Worm (Caenorhabditis elegans) whole organism, L4 larva: ENCODE results near the gene F08G12.3.

ENCODE experiments used
- D1046.2 ChIP-seq: fragments of 200-800 bp; sonication (Bioruptor generic); IDR thresholded peaks from 2 replicates; pipeline ENCODE4 v1.3.6; 2022; ENCODE audit warnings: missing genetic modification characterization, missing compliant biosample characterization
- F26F4.8 ChIP-seq: fragments of 200-800 bp; sonication (Bioruptor generic); conservative IDR thresholded peaks from 2 replicates; pipeline ENCODE4 v1.3.6; 2022; ENCODE audit warnings: missing genetic modification characterization, missing compliant biosample characterization
- T20F7.1 ChIP-seq: fragments of 200-800 bp; sonication (Bioruptor generic); optimal IDR thresholded peaks from 2 replicates; lab custom pipeline; 2018; ENCODE audit warnings: mild to moderate bottlenecking, missing genetic modification characterization, missing compliant biosample characterization
- T26A8.4 ChIP-seq: fragments of 200-800 bp; sonication (Bioruptor generic); IDR thresholded peaks from 2 replicates; pipeline ENCODE4 v1.3.6; 2022; ENCODE audit warnings: missing genetic modification characterization, missing compliant biosample characterization
- aha-1 ChIP-seq: fragments of 150-350 bp; peaks from one replicate; lab custom pipeline; 2014; ENCODE audit warnings: missing biosample characterization, missing genetic modification characterization
- arid-1 ChIP-seq: fragments of 200-800 bp; sonication (Bioruptor generic); conservative IDR thresholded peaks from 2 replicates; pipeline ENCODE4 v1.3.6; 2022; ENCODE audit warnings: missing genetic modification reagents, missing genetic modification characterization, missing compliant biosample characterization
- ceh-32 ChIP-seq: sonication (generic microtip); optimal IDR thresholded peaks from 2 replicates; lab custom pipeline; 2016; ENCODE audit warnings: mild to moderate bottlenecking, missing genetic modification characterization, missing compliant biosample characterization; ENCODE audit not compliant: poor library complexity
- daf-16 ChIP-seq, 3 experiments: sonication (generic microtip); optimal IDR thresholded peaks; 2 replicates each; lab custom pipeline; 2016 to 2017; ENCODE audit warnings: missing genetic modification characterization in 3 of 3, missing genetic modification reagents in 3 of 3, mild to moderate bottlenecking in 2 of 3, missing compliant biosample characterization in 2 of 3, missing biosample characterization in 1 of 3, moderate library complexity in 1 of 3
- daf-8 ChIP-seq: fragments of 200-800 bp; sonication (Bioruptor generic); IDR thresholded peaks from 2 replicates; pipeline ENCODE4 v1.3.6; 2022; ENCODE audit warnings: missing genetic modification characterization, missing compliant biosample characterization
- dmd-6 ChIP-seq: fragments of 200-800 bp; sonication (Bioruptor generic); IDR thresholded peaks from 2 replicates; pipeline ENCODE4 v1.3.6; 2022; ENCODE audit warnings: missing genetic modification reagents, missing genetic modification characterization, missing compliant biosample characterization
- dpl-1 ChIP-seq: fragments of 150-350 bp; optimal IDR thresholded peaks from 2 replicates; lab custom pipeline; 2014; ENCODE audit warnings: missing biosample characterization, missing genetic modification reagents, missing genetic modification characterization
- dve-1 ChIP-seq: sonication (generic microtip); optimal IDR thresholded peaks from 2 replicates; lab custom pipeline; 2017; ENCODE audit warnings: antibody characterized with exemption, mild to moderate bottlenecking, missing genetic modification characterization, missing compliant biosample characterization; ENCODE audit not compliant: insufficient read depth
- egl-43 ChIP-seq: fragments of 200-800 bp; sonication (Bioruptor generic); IDR thresholded peaks from 2 replicates; pipeline ENCODE4 v1.3.6; 2022; ENCODE audit warnings: missing genetic modification reagents, missing genetic modification characterization, missing compliant biosample characterization
- fkh-10 ChIP-seq: fragments of 150-350 bp; optimal IDR thresholded peaks from 2 replicates; lab custom pipeline; 2014; ENCODE audit warnings: missing biosample characterization, missing genetic modification reagents, missing genetic modification characterization
- hif-1 ChIP-seq, 2 experiments: sonication (generic microtip); optimal IDR thresholded peaks; 2 replicates each; lab custom pipeline; 2016 to 2017; ENCODE audit warnings: missing compliant biosample characterization in 2 of 2, missing genetic modification characterization in 2 of 2, missing genetic modification reagents in 2 of 2, missing genotype in 2 of 2, mild to moderate bottlenecking in 1 of 2
- hlh-11 ChIP-seq: fragments of 200-800 bp; sonication (Bioruptor generic); optimal IDR thresholded peaks from 2 replicates; lab custom pipeline; 2018; ENCODE audit warnings: mild to moderate bottlenecking, missing genetic modification characterization, missing compliant biosample characterization
- hmg-1.1 ChIP-seq: fragments of 200-800 bp; sonication (Bioruptor generic); IDR thresholded peaks from 2 replicates; pipeline ENCODE4 v1.3.6; 2022; ENCODE audit warnings: missing genetic modification reagents, missing genetic modification characterization, missing compliant biosample characterization
- lin-13 ChIP-seq: fragments of 150-350 bp; optimal IDR thresholded peaks from 2 replicates; lab custom pipeline; 2014; ENCODE audit warnings: missing biosample characterization, missing genetic modification reagents, missing genetic modification characterization
- lin-29 ChIP-seq: fragments of 200-800 bp; sonication (Bioruptor generic); IDR thresholded peaks from 2 replicates; pipeline ENCODE4 v1.3.6; 2022; ENCODE audit warnings: missing genetic modification reagents, missing genetic modification characterization, missing compliant biosample characterization
- lin-38 ChIP-seq: fragments of 200-800 bp; sonication (Bioruptor generic); IDR thresholded peaks from 2 replicates; pipeline ENCODE4 v1.3.6; 2022; ENCODE audit warnings: missing genetic modification reagents, missing genetic modification characterization, missing compliant biosample characterization
- lir-3 ChIP-seq: sonication (generic microtip); optimal IDR thresholded peaks from 2 replicates; lab custom pipeline; 2016; ENCODE audit warnings: mild to moderate bottlenecking, missing genetic modification characterization, missing compliant biosample characterization
- lsy-2 ChIP-seq, 2 experiments: fragments of 150-350 bp in 1 of 2; sonication (generic microtip) in 1 of 2; optimal IDR thresholded peaks; 2 replicates each; lab custom pipeline; 2014 to 2017; ENCODE audit warnings: missing biosample characterization in 2 of 2, missing genetic modification characterization in 2 of 2
- mdl-1 ChIP-seq, 2 experiments: fragments of 150-350 bp in 1 of 2; sonication (generic microtip) in 1 of 2; optimal IDR thresholded peaks; 2 replicates each; lab custom pipeline; 2014 to 2017; ENCODE audit warnings: missing biosample characterization in 2 of 2, missing genetic modification characterization in 2 of 2
- mes-2 ChIP-seq: sonication (generic microtip); optimal IDR thresholded peaks from 2 replicates; lab custom pipeline; 2016; ENCODE audit warnings: missing genotype, mild to moderate bottlenecking, missing genetic modification characterization, missing compliant biosample characterization; ENCODE audit not compliant: poor library complexity, severe bottlenecking
- mxl-2 ChIP-seq: fragments of 200-800 bp; sonication (Bioruptor generic); conservative IDR thresholded peaks from 2 replicates; pipeline ENCODE4 v1.3.6; 2022; ENCODE audit warnings: missing genetic modification reagents, missing genetic modification characterization, missing compliant biosample characterization
- mxl-3 ChIP-seq: fragments of 200-800 bp; sonication (Bioruptor generic); optimal IDR thresholded peaks from 2 replicates; lab custom pipeline; 2018; ENCODE audit warnings: mild to moderate bottlenecking, missing genetic modification characterization, missing compliant biosample characterization
- nhr-102 ChIP-seq: sonication (generic microtip); optimal IDR thresholded peaks from 2 replicates; lab custom pipeline; 2016; ENCODE audit warnings: mild to moderate bottlenecking, missing genetic modification characterization, moderate library complexity, missing compliant biosample characterization
- nhr-11 ChIP-seq: fragments of 150-350 bp; optimal IDR thresholded peaks from 2 replicates; lab custom pipeline; 2014; ENCODE audit warnings: missing biosample characterization, missing genetic modification characterization
- nhr-111 ChIP-seq: fragments of 200-800 bp; sonication (Bioruptor generic); optimal IDR thresholded peaks from 2 replicates; lab custom pipeline; 2018; ENCODE audit warnings: mild to moderate bottlenecking, missing genetic modification characterization, missing compliant biosample characterization
- nhr-25 ChIP-seq: sonication (generic microtip); optimal IDR thresholded peaks from 2 replicates; lab custom pipeline; 2017; ENCODE audit warnings: missing genetic modification characterization, mild to moderate bottlenecking, missing compliant biosample characterization, antibody characterized with exemption, moderate library complexity, borderline replicate concordance; ENCODE audit not compliant: insufficient read depth
- nhr-28 ChIP-seq: fragments of 150-350 bp; optimal IDR thresholded peaks from 2 replicates; lab custom pipeline; 2014; ENCODE audit warnings: missing biosample characterization, missing genetic modification characterization
- nhr-48 ChIP-seq: sonication (generic microtip); optimal IDR thresholded peaks from 2 replicates; lab custom pipeline; 2016; ENCODE audit warnings: mild to moderate bottlenecking, missing genetic modification characterization, missing compliant biosample characterization
- nhr-77 ChIP-seq: fragments of 150-350 bp; optimal IDR thresholded peaks from 2 replicates; lab custom pipeline; 2014; ENCODE audit warnings: missing biosample characterization, missing genetic modification characterization
- php-3 ChIP-seq: fragments of 200-800 bp; sonication (Bioruptor generic); IDR thresholded peaks from 2 replicates; pipeline ENCODE4 v1.3.6; 2022; ENCODE audit warnings: missing genetic modification reagents, missing genetic modification characterization, missing compliant biosample characterization
- pqm-1 ChIP-seq: sonication (generic microtip); optimal IDR thresholded peaks from 2 replicates; lab custom pipeline; 2017; ENCODE audit warnings: missing biosample characterization, missing genetic modification characterization
- rbr-2 ChIP-seq: sonication (generic microtip); optimal IDR thresholded peaks from 2 replicates; lab custom pipeline; 2016; ENCODE audit warnings: missing genotype, missing genetic modification characterization, missing compliant biosample characterization
- sdz-12 ChIP-seq: fragments of 200-800 bp; sonication (Bioruptor generic); optimal IDR thresholded peaks from 2 replicates; lab custom pipeline; 2018; ENCODE audit warnings: mild to moderate bottlenecking, missing genetic modification characterization, missing compliant biosample characterization
- snpc-4 ChIP-seq: fragments of 150-350 bp; optimal IDR thresholded peaks from 2 replicates; lab custom pipeline; 2014; ENCODE audit warnings: missing biosample characterization, missing genetic modification characterization
- tra-1 ChIP-seq: fragments of 200-800 bp; sonication (Bioruptor generic); IDR thresholded peaks from 2 replicates; pipeline ENCODE4 v1.3.6; 2022; ENCODE audit warnings: missing genetic modification reagents, missing genetic modification characterization, missing compliant biosample characterization
- unc-62 ChIP-seq, 3 experiments: fragments of 150-350 bp in 1 of 3; sonication (generic microtip); optimal IDR thresholded peaks in 2 of 3; peaks in 1 of 3; 1 replicate in 1 of 3; 2 replicates in 2 of 3; lab custom pipeline; 2014 to 2017; ENCODE audit warnings: missing biosample characterization in 3 of 3, missing genetic modification characterization in 3 of 3, missing genetic modification reagents in 3 of 3, missing genotype in 1 of 3
- vab-7 ChIP-seq: fragments of 200-800 bp; sonication (Bioruptor generic); IDR thresholded peaks from 2 replicates; pipeline ENCODE4 v1.3.6; 2022; ENCODE audit warnings: missing genetic modification reagents, missing genetic modification characterization, missing compliant biosample characterization
- zip-11 ChIP-seq: fragments of 200-800 bp; sonication (Bioruptor generic); IDR thresholded peaks from 2 replicates; pipeline ENCODE4 v1.3.6; 2022; ENCODE audit warnings: missing genetic modification characterization, missing compliant biosample characterization

Gene F08G12.3

DNA sequence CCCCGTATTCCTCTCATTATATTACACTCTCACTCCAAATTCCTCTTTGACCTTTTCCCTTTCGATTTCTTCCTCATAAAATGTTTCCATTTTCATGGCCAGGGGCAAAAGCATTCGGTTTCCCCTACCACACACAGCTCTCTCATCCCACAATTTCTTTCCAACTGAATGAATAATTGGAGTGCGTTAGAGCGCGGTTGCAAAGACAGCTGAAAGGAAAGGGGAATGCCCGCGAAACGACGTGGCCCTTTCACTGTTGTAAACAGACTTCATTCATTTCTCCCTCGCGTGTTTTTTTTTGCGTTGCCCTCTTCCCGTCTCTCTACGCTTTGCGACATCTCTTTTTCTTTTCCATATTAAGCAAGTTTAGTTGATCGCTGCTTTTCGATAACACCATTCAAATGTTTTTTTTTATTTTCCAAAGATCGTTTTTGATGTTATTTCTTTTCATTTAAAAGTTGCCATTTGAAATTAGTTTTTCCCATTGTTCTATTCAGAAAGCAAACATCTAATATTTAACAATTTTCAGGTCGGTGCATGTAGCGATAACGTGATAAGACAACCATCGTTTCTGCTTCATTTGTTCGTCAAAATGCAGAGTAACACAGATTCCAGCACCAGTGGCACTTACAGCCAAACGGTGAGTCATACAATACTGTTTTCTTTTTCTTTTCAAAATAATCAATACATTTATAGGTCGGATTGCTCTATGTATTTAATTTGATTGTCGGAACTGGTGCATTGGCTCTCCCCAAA, 37.6 kb upstream of the F08G12.3 start, which contains the start of gene C03A3.2 (continued):
- TF ChIP-seq lir-3 (tag; lab: Kevin White, UChicago) (no peak), hmg-1.1 (GFP tag; lab: Robert Waterston, UW) (peak; percentile 70; the same call in 1 of the 2 replicates), nhr-48 (no peak), unc-62 (GFP tag; optimal IDR thresholded peaks at IDR 0.05 in 1 of 2; lab: Kevin White, UChicago) (no peak), unc-62 (tag; optimal IDR thresholded peaks at IDR 0.05; lab: Kevin White, UChicago) (no peak), arid-1 (GFP tag; lab: Robert Waterston, UW) (no peak), D1046.2 (GFP tag; lab: Robert Waterston, UW) (no peak), aha-1 (tag; lab: Kevin White, UChicago) (peak; percentile 58), snpc-4 (no peak), daf-8 (no peak), lin-13 (GFP tag; lab: Kevin White, UChicago) (peak; percentile 47), sdz-12 (GFP tag; lab: Kevin White, UChicago) (no peak), lin-38 (GFP tag; lab: Robert Waterston, UW) (peak; percentile 87), nhr-25 (tag; lab: Kevin White, UChicago) (peak; percentile 40), mxl-2 (GFP tag; lab: Robert Waterston, UW) (no peak), mxl-3 (peak; percentile 82), dmd-6 (GFP tag; lab: Robert Waterston, UW) (no peak), hif-1 (tag; optimal IDR thresholded peaks at IDR 0.05; lab: Kevin White, UChicago) (peak in 1 of 2 experiments; percentile 28), lin-29 (no peak), nhr-11 (tag; lab: Kevin White, UChicago) (peak; percentile 55), nhr-77 (peak; percentile 5), rbr-2 (tag; lab: Kevin White, UChicago) (peak; percentile 83), nhr-111 (GFP tag; lab: Kevin White, UChicago) (no peak), mes-2 (tag; lab: Kevin White, UChicago) (peak; percentile 66), mdl-1 (tag; optimal IDR thresholded peaks at IDR 0.05; lab: Kevin White, UChicago) (peak in 1 of 2 experiments; percentile 82), ceh-32 (tag; lab: Kevin White, UChicago) (no peak), fkh-10 (GFP tag; lab: Kevin White, UChicago) (peak; percentile 70), tra-1 (GFP tag; lab: Robert Waterston, UW) (no peak), egl-43 (no peak), nhr-102 (tag; lab: Kevin White, UChicago) (no peak), T26A8.4 (GFP tag; lab: Robert Waterston, UW) (no peak), T20F7.1 (GFP tag; lab: Kevin White, UChicago) (no peak), dpl-1 (GFP tag; lab: Kevin White, UChicago) (peak; percentile 70), lsy-2 (tag; optimal IDR thresholded peaks at IDR 0.05; lab: Kevin White, UChicago) (peak; percentile 38 to 75), vab-7 (GFP tag; lab: Robert Waterston, UW) (0 out of 2 replicates have a peak, but pooled peaks have one; percentile 26)

DNA sequence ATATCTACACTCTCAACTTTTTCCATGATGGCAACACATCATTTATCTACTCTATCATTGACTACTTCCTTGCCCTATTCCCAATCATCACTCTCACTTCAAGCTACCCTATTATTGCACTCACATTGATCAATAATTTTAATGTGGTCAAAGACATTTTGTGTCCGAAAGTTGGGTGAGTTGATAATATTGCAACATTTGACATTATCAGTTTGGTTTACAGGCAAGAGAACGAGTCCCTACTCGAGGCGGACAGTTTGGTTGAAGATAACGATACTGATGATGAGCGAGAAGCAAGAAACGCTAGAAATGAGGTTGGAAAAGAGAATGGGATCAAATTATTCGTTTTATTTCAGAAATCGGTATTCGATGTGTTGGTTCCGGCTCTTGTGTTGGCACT, 35.3 kb upstream of the F08G12.3 start:
- TF ChIP-seq pqm-1 (peak; percentile 83), F26F4.8 (GFP tag; lab: Robert Waterston, UW) (no peak), dve-1 (tag; lab: Kevin White, UChicago) (peak; percentile 55), daf-16 (GFP tag; optimal IDR thresholded peaks at IDR 0.05; lab: Kevin White, UChicago) (no peak), daf-16 (tag; optimal IDR thresholded peaks at IDR 0.05; lab: Kevin White, UChicago) (peak; percentile 95), nhr-28 (tag; lab: Kevin White, UChicago) (peak; percentile 75), lin-29 (no peak), nhr-77 (peak; percentile 27), php-3 (peak; percentile 48; the same call in 1 of the 2 replicates), dmd-6 (GFP tag; lab: Robert Waterston, UW) (peak; percentile 78), mxl-3 (peak; percentile 60), hlh-11 (tag; lab: Kevin White, UChicago) (peak; percentile 69), zip-11 (no peak), T26A8.4 (GFP tag; lab: Robert Waterston, UW) (no peak)
- TF ChIP-seq, all 104 proteins: peak for 9
